Worm (Caenorhabditis elegans) whole organism, dauer: ENCODE results near the gene syx-2.

Experiments used
- unc-62 ChIP-seq: sonication (generic microtip); optimal IDR thresholded peaks from 2 replicates; lab custom pipeline; 2017; ENCODE audit warnings: missing biosample characterization, missing genetic modification reagents, missing genetic modification characterization

syx-2 gene

DNA sequence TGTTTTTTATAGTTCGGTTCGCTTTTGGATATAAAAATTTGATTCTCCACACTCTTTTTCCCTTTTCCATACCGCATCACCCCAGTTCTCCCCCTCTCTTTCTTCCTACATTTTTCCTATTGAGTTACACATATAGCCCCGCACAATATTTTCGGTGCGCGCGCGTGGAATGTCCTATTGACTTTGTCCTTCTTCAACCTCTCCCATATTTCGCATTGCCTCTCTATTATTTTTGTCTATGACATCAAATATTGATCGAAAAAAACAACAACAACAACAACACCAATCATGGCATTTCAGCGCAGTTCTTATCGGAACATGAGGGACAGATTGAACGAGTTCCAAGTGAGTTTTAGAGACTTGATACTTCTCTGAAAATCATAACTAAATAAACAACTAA lies at the start of gene syx-2:
TSS of gene syx-2 (plus strand) at position 301 of the 400 bp plus-strand sequence.
- no peak for TF ChIP-seq unc-62 (GFP tag; lab: Kevin White, UChicago)

DNA sequence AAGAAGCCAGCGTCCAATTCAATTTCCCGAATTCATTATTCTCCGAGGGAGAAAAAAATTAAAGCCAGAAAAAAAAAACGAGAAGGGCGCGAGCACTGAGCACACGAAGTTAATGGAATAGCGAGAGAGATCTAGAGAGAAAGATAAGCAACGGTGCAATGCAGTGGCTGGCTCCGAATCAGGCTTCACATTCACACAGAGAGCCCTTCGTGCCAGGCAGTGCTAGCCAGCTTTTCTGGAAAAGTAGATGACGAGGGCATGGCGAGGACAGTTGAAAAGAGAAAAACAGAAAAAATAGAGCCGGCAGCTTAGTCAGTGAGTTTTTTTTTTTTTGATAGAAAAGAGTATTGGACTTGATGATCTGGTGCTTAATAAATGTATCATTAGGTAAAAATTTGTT lies 46.3 kb upstream of the syx-2 start:
- TF ChIP-seq unc-62 (GFP tag; lab: Kevin White, UChicago): no peak

DNA sequence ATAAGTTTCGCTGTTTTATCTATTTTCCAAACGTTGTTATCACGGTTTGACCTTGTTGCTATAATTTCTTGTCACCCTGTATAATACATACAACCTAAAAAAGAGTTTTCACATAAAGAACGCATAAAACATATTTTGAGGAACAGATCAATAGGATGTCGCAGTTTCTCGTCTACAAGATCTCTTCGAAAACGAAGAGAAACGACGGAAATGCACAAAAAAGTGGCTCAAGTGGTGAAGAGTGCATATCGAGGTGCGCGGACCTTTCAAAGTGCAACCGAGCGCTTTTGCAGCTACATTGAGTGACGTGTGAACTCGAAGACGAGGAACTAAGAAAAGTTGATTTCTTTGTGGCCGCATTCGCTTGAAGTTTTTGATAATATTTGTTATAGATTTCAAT lies 45.7 kb upstream of the syx-2 start, which contains the start of gene Y26E6A.2:
TSS of gene Y26E6A.2 (minus strand) at position 101 of the 400 bp plus-strand sequence.
- TF ChIP-seq unc-62 (GFP tag; lab: Kevin White, UChicago): no peak

DNA sequence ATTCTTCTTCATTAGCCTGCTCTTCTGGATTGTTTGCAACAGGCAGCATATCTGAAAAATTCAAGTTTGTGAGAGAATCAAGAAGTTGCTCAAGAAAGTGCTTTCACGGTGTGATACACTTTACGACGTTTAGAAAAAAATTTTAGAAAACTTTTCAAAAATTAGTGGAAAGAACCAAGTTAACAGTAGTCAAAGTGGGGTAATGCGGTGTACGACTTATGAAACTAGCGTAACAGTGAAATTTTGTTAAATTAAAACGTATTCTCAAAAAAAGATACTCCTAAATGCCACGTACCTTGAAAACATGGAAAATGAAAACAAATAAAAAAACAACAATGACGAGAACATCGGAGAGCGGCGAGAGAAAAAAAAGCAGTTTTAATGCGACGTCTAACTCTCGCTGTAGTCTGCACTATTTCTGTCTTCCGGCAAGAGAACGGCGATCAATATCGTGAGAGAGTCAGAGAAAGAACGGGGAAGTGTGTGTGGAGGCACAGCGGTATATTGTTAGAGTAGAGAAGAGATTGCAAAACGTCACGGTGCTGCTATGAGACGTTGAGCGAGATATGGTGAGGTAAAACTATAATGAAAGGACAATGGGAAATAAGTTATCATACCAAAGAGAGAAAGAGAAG lies 42.7 kb upstream of the syx-2 start, which contains the start of gene ekl-5:
TSS of gene ekl-5 (minus strand) at position 51 of the 635 bp plus-strand sequence.
- no peak for TF ChIP-seq unc-62 (GFP tag; lab: Kevin White, UChicago)

DNA sequence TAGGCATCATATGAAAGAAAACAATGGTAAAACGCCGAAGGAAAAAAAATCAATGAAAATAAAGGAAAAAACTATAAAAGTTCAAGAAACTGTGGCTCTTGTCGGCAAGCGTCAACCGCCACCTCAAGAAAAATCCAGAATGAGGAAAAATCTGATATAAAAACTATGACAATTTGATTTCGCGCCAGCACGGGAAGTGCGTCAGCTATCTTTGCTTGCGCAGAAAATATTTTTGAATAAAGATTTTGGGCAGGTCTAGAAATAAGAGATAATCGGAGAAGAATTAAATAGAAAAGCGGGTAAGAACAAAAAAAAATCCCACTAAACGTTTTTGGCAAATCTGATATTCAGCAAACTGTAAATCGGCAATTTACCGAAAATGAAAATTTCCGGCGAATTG lies 41.8 kb upstream of the syx-2 start:
- no peak for TF ChIP-seq unc-62 (GFP tag; lab: Kevin White, UChicago)

DNA sequence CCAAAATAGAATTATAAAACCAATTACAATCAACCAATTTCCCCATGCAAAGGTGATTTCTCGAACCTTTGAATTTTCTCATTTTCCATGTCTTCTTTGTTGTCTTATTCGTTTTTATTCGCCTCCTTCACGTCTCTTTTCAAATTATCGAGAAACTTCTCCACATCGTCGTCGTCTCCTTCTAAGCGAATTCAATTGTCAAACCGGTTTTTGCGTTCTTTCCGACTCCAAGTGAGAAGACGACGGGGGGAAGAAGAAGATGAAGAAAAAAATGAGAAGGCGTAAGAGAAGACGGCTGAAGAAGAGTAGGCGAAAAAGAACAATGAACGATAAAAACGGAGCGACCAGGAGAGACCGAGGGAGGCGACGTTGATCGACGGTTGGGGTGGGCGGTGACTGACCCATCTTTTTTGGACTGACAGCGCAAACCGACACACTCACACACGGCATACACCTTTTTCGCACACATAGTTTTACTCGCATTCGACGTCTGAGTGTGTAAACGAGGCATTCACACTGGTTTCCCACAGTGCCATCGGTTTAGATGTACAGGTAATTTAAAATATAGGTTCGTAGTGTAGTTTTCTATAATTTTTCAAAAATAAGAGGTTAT lies 39.5 kb upstream of the syx-2 start:
- no peak for TF ChIP-seq unc-62 (GFP tag; lab: Kevin White, UChicago)

DNA sequence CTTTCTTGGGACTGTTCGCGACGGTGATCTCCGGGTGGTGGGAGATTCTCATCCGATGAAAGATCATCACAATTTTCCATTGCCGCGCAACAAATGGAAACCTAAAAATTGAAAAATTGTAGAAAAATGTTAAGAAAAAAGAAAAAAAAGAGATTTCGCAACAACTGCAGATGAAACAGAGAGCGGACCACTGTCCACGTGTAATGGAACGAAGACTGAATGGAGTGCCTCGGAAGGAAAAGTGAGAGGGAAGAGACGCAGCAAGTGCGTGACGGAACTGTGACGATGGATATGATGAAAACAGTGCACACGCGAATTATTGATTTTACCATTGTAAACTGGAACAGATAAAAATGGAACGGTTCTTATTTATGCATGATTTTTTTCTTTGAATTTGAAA lies 33.9 kb upstream of the syx-2 start, which contains the start of gene meg-2:
TSS of gene meg-2 (minus strand) at position 101 of the 400 bp plus-strand sequence.
- no peak for TF ChIP-seq unc-62 (GFP tag; lab: Kevin White, UChicago)

DNA sequence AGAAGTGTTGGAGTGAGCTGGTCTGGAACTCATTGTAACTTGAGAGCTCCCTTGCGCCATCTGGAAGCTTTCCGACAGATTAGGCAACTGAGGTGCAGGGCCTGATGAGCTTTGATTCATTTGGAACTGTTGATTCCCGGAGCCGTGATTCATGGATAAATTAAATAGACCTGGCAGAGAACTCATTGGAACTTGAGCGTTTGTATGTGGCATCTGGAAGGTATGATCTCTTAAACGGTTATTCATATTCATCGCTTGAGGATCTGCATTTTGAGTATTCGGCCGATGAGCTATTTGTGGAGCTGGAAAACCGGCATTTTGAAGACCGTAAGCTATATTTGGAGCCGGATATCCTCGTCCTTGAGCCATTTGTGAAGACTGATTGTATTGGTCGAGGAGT lies 31.4 kb upstream of the syx-2 start:
- TF ChIP-seq unc-62 (GFP tag; lab: Kevin White, UChicago): no peak

DNA sequence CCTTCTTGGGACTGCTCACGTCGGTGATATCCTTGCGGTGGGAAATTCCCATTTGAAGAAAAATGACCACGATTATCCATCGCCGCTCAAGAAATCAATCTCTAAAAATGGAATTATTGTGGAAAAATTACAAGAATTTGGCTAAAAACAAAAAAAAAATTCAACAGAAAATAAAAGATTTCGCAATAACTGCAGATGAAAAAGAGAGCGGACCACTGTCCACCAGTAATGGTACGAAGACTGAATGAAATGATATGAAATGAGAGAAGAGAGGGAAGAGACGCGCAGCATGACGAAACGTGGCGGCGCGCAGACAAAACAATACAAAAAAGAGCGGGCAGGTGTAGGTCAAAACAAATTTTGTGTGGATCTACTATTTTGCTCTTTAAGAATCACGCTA lies 30.4 kb upstream of the syx-2 start, which contains the start of gene meg-1:
TSS of gene meg-1 (minus strand) at position 101 of the 400 bp plus-strand sequence.
- TF ChIP-seq unc-62 (GFP tag; lab: Kevin White, UChicago): no peak

DNA sequence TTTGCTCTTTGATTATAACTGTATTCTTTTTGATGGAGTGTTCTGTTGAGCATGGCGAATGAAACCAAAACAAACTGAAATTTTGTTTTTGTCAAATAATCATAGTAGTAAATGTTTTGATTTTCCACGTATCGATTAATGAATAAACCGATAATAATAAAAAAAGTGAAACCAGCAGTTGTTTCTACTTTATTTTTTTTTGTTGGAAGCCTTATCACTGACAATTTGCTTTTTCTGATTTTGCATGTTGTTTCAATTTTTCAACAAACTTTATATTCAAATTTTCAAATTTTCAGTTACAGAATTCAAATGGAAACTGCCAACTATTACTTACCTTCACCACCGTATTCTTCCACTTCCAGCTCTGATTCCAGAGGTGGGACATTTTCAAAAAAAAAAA lies 25.4 kb upstream of the syx-2 start, which contains the start of gene elt-3:
TSS of gene elt-3 (plus strand) at position 301 of the 400 bp plus-strand sequence.
- no peak for TF ChIP-seq unc-62 (GFP tag; lab: Kevin White, UChicago)

DNA sequence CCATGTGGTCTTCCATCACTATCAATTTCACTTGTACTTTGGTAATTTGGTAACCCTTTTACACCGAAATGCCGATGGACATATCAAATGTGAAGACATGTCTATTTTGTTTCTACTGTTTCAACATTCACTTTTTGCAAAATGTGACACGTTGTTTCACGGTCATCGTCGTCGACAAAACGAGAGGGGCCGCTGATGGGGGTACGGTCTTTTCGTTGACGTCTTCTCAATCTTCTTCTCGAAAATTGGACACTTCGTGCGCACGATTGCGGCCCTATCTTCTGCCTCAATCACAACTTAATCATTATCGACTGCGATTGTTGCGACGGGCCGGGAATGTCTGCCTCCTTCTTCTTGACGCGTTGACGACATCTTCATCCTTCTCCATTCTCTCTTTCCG lies 23.2 kb upstream of the syx-2 start:
- no peak for TF ChIP-seq unc-62 (GFP tag; lab: Kevin White, UChicago)

DNA sequence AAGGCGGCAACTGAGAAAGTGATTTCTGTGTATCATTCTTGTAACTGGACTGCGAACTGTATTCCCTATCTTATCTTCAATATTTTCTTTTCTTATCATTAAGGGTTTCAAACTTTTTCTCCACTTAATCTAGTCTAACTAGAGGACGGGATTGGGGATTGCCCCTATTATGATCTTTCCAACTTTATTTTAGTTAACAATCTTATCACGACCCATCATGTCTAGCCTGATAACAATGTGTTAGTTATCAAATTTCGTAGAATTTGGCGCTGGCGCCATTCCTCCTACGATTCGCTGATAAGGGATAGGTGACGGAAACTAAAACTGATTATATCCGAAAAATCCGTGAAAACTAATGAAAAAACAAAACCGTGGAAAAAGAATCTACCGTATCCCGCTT lies 22.6 kb upstream of the syx-2 start:
- TF ChIP-seq unc-62 (GFP tag; lab: Kevin White, UChicago): no peak

DNA sequence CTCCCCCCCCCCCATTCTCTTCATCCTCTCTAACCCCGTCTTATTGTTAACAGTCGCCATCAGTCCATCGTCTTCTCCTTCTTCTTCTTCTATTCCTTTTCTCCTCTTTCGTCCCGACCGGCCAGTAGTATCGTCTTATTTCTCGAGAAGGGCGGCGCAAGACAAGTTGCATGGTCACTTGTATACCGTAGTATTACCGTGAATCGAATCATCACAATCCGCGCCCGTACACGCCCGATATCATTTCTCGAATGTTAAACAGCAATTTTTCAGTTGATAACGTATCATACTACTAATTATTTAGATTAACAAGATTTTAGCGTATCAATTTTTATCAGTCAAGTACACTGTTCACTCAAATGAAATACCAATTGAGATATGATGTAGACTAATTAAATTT lies 22.0 kb upstream of the syx-2 start:
- TF ChIP-seq unc-62 (GFP tag; lab: Kevin White, UChicago): no peak

DNA sequence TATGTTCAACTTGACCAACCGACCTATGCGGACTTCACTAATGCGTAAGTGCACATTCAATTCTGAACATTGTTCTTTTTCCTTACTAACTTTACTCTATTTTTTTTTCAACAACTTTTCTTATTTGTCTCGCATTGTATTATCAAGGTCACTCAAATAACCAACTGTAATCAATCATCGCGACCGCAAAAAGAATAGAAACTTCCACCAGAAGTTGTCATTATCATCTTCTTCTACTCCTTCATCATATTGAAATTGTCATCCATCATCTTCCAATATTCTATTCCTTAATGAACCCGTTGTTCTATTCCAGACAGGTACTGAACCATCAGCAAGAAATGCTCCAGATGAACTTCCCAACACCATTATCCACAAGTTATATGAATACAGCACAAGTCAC lies 20.6 kb upstream of the syx-2 start:
- TF ChIP-seq unc-62 (GFP tag; lab: Kevin White, UChicago): no peak

DNA sequence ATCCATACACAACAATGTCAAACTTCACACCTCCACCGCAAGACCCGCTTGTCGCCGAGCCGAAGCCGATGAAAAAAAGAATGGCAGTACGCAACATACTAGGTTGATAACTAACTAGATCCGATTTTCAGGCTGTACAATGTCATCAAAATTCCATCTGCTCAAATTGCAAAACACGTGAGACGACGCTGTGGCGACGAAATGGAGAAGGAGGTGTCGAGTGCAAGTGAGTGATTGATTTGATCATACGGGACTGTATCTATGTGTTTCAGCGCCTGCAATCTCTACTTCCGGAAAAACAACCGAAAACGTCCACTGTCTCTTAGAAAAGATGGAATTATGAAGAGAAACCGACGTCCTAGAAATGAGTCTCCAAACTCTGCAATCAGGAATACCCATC lies 19.7 kb upstream of the syx-2 start:
- no peak for TF ChIP-seq unc-62 (GFP tag; lab: Kevin White, UChicago)

DNA sequence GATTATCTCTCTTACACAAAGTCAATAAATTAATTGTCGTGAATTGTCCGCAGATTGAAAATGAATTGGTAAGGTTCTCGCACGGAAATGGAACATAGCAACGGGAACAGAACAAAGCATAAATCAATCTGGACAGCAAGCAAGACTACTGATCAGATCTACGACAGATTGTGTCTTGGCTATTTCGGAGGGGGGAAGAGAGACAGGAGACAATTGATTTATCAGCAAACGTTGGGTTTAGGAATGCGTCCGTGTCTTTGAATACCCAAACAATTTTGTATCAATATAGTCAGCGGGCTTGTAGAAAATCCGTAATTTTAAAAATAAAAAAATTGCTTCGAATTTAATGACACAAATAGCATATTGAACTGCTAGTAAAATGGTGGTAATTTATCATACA lies 18.7 kb upstream of the syx-2 start:
- TF ChIP-seq unc-62 (GFP tag; lab: Kevin White, UChicago): no peak

DNA sequence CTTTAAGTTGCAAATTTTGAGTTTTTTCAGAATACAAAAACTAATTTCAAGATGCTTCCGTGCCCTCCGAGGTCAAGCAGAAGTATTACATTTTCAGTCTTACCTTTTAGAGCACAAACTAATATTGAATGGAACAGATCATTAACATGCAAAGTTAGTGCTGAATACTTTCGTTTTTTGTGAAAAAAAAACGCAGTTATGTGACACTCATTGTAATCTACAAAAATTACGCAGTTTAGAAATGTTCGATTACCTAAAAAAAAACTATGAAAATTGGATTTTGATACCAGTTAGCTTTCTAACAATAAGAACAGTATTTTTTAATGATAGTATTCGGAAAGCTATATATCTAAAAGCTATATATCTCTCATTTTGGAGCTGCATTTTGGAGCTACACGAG lies 18.1 kb upstream of the syx-2 start:
- TF ChIP-seq unc-62 (GFP tag; lab: Kevin White, UChicago): no peak
